Fruit fly (Drosophila melanogaster): ENCODE measurements around the gene CG6763.

Gene CG6763

DNA sequence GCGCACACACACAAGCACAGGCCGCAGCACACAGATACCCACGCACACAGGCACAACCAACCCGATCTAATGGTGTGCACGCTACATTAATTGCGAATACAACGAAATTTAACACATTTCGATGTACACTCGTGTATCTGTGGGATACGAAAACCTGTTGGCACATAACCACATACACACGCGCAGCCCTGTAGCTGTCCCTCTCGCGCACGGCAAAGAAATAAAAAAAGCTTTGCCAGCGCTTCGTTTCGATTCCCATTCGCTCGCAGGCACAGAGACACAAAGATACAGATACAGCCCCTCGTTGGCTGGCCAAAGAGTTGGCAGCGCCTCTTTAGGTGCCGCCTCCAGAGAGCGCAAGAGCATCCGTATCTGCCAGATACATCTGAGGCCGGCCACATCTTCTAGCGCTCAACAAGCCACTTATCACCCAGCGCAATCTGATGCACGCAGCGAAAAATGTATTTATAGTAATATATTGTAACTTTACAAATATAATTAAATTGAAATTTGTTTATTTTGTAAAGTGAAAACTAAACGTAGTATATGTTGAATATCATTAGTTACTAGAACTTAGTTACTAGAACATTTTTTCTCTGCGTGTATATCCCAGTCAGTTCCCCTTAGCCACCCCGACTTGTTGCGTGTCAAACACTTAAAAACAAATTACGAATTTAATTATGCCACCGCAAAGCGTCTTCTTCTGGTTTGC is 9.4 kb downstream of the CG6763 start (continued):
- TF ChIP-seq CG14860 (GFP tag; IDR thresholded peaks at IDR 0.05; ENCODE audit: partially characterized antibody): no peak
- TF ChIP-seq gro (GFP tag; optimal IDR thresholded peaks at IDR 0.05): peak; percentile 21
- TF ChIP-seq hb (GFP tag; IDR thresholded peaks at IDR 0.05; ENCODE audit: partially characterized antibody): no peak
- TF ChIP-seq CG30403 (GFP tag; optimal IDR thresholded peaks at IDR 0.05): peak; percentile 58
- TF ChIP-seq CG17802 (tag; optimal IDR thresholded peaks at IDR 0.05): no peak
- TF ChIP-seq CG11695 (GFP tag; IDR thresholded peaks at IDR 0.05): 0 out of 3 replicates have a peak, but pooled peaks have one; percentile 54
- TF ChIP-seq tap (tag; optimal IDR thresholded peaks at IDR 0.05): peak; percentile 0
- peak; percentile 7 for TF ChIP-seq CG30431 (GFP tag; optimal IDR thresholded peaks at IDR 0.05)
- TF ChIP-seq CG4424 (GFP tag; optimal IDR thresholded peaks at IDR 0.05): peak; percentile 38
- peak; percentile 45; the same call in 1 of the 3 replicates for TF ChIP-seq CG3726 (GFP tag; IDR thresholded peaks at IDR 0.05)
- peak; percentile 55 for TF ChIP-seq CG14441 (GFP tag; IDR thresholded peaks at IDR 0.05)
- peak; percentile 47 for TF ChIP-seq D19A (tag; optimal IDR thresholded peaks at IDR 0.05)
- TF ChIP-seq CG17359 (tag; optimal IDR thresholded peaks at IDR 0.05): peak; percentile 38
- TF ChIP-seq psq (GFP tag; optimal IDR thresholded peaks at IDR 0.05): no peak
- TF ChIP-seq Ets65A (GFP tag): peak; percentile 62
- peak; percentile 81 for TF ChIP-seq CG17829 (tag; optimal IDR thresholded peaks at IDR 0.05)
- TF ChIP-seq CG9215 (GFP tag; IDR thresholded peaks at IDR 0.05): no peak
- peak; percentile 79 for TF ChIP-seq CG18262 (tag; optimal IDR thresholded peaks at IDR 0.05)
- TF ChIP-seq ttk (GFP tag; IDR thresholded peaks at IDR 0.05): peak; percentile 72
- TF ChIP-seq mirr (GFP tag; optimal IDR thresholded peaks at IDR 0.05): peak; percentile 76
- peak; percentile 59 for TF ChIP-seq E2f1 (GFP tag; IDR thresholded peaks at IDR 0.05)
- TF ChIP-seq lbe (GFP tag; optimal IDR thresholded peaks at IDR 0.05): peak; percentile 40
- TF ChIP-seq Bgb (GFP tag; IDR thresholded peaks at IDR 0.05; ENCODE audit: partially characterized antibody): no peak
- TF ChIP-seq CG1603 (tag; optimal IDR thresholded peaks at IDR 0.05): peak; percentile 77
- TF ChIP-seq CG34422 (GFP tag; IDR thresholded peaks at IDR 0.05): peak; percentile 53; the same call in 2 of the 3 replicates
- TF ChIP-seq tin (GFP tag; optimal IDR thresholded peaks at IDR 0.05): peak; percentile 33
- TF ChIP-seq pan (optimal IDR thresholded peaks at IDR 0.05): no peak
- TF ChIP-seq pan (GFP tag; optimal IDR thresholded peaks at IDR 0.05 in 1 of 2, IDR thresholded peaks at IDR 0.05 in 1 of 2): peak in 1 of 2 experiments; percentile 66
- no peak; the same call in 2 of the 3 replicates for TF ChIP-seq zen2 (GFP tag; IDR thresholded peaks at IDR 0.05; ENCODE audit: partially characterized antibody)
- TF ChIP-seq Rfx (GFP tag; IDR thresholded peaks at IDR 0.05): 0 out of 2 replicates have a peak, but pooled peaks have one; percentile 5
- TF ChIP-seq CG7357 (GFP tag; IDR thresholded peaks at IDR 0.05): no peak
- peak; percentile 100 for TF ChIP-seq Nf-YC (tag; optimal IDR thresholded peaks at IDR 0.05)
- TF ChIP-seq CG42726 (GFP tag; IDR thresholded peaks at IDR 0.05; ENCODE audit: partially characterized antibody): no peak
- TF ChIP-seq Drgx (GFP tag; IDR thresholded peaks at IDR 0.05): peak; percentile 83
- peak; percentile 49 for TF ChIP-seq CG7556 (GFP tag; optimal IDR thresholded peaks at IDR 0.05)
- TF ChIP-seq Xrp1 (GFP tag; IDR thresholded peaks at IDR 0.05): peak; percentile 89
- TF ChIP-seq fd96Cb (tag; optimal IDR thresholded peaks at IDR 0.05): peak; percentile 49
- TF ChIP-seq CG31388 (GFP tag; optimal IDR thresholded peaks at IDR 0.05): peak; percentile 14
- peak; percentile 46; the same call in 1 of the 2 replicates for TF ChIP-seq E2f2 (GFP tag; IDR thresholded peaks at IDR 0.05)
- TF ChIP-seq Sox102F (GFP tag; optimal IDR thresholded peaks at IDR 0.05): peak; percentile 61
- peak; percentile 64 for TF ChIP-seq CG10366 (GFP tag; IDR thresholded peaks at IDR 0.05)
- TF ChIP-seq zen (tag; optimal IDR thresholded peaks at IDR 0.05): peak; percentile 8
- peak; percentile 60 to 81 for TF ChIP-seq bsh (GFP tag; optimal IDR thresholded peaks at IDR 0.05)
- peak; percentile 15; the same call in 1 of the 3 replicates for TF ChIP-seq Opbp (GFP tag; IDR thresholded peaks at IDR 0.05; ENCODE audit: partially characterized antibody)
- TF ChIP-seq klu (GFP tag; IDR thresholded peaks at IDR 0.05): 0 out of 2 replicates have a peak, but pooled peaks have one; percentile 29

All from whole organism, embryonic.